Worm (Caenorhabditis elegans) whole organism, L1 larva: Measurements from ENCODE around the gene F18E9.7.

Experiments used
- C34B4.2 ChIP-seq: sonication (generic microtip); optimal IDR thresholded peaks from 2 replicates; lab custom pipeline; 2017; ENCODE audit warnings: mild to moderate bottlenecking, missing genetic modification characterization, missing compliant biosample characterization
- Y116A8C.19 ChIP-seq: sonication (generic microtip); optimal IDR thresholded peaks from 2 replicates; lab custom pipeline; 2016; ENCODE audit warnings: missing compliant biosample characterization, missing genetic modification characterization, borderline replicate concordance
- alr-1 ChIP-seq: fragments of 200-800 bp; sonication (Bioruptor generic); optimal IDR thresholded peaks from 2 replicates; lab custom pipeline; 2018; ENCODE audit warnings: borderline replicate concordance, mild to moderate bottlenecking, missing genetic modification characterization, missing compliant biosample characterization
- ama-1 ChIP-seq: fragments of 150-350 bp; optimal IDR thresholded peaks from 2 replicates; lab custom pipeline; 2014
- blmp-1 ChIP-seq: fragments of 150-350 bp; optimal IDR thresholded peaks from 2 replicates; lab custom pipeline; 2014; ENCODE audit warnings: missing biosample characterization, missing genetic modification characterization
- ceh-8 ChIP-seq: fragments of 200-800 bp; sonication (Bioruptor generic); optimal IDR thresholded peaks from 2 replicates; lab custom pipeline; 2018; ENCODE audit warnings: mild to moderate bottlenecking, missing genetic modification characterization, moderate library complexity, missing compliant biosample characterization
- ceh-88 ChIP-seq: fragments of 200-800 bp; sonication (Bioruptor generic); IDR thresholded peaks from 2 replicates; pipeline ENCODE4 v1.3.6; 2022; ENCODE audit warnings: missing genetic modification characterization, missing compliant biosample characterization
- ceh-90 ChIP-seq: sonication (generic microtip); optimal IDR thresholded peaks from 2 replicates; lab custom pipeline; 2016; ENCODE audit warnings: missing genetic modification characterization, missing compliant biosample characterization
- dpl-1 ChIP-seq, 3 experiments: fragments of 150-350 bp in 2 of 3; sonication (generic microtip) in 1 of 3; optimal IDR thresholded peaks; 2 replicates each; lab custom pipeline; 2014 to 2017; ENCODE audit warnings: missing biosample characterization in 3 of 3, missing genetic modification characterization in 3 of 3, missing genetic modification reagents in 3 of 3
- efl-3 ChIP-seq: fragments of 200-800 bp; sonication (Bioruptor generic); optimal IDR thresholded peaks from 2 replicates; lab custom pipeline; 2018; ENCODE audit warnings: mild to moderate bottlenecking, missing genetic modification characterization, missing compliant biosample characterization
- egl-13 ChIP-seq: sonication (generic microtip); optimal IDR thresholded peaks from 2 replicates; lab custom pipeline; 2016; ENCODE audit warnings: missing genotype, missing genetic modification reagents, missing genetic modification characterization, missing compliant biosample characterization
- elt-2 ChIP-seq: sonication (generic microtip); optimal IDR thresholded peaks from 2 replicates; lab custom pipeline; 2016; ENCODE audit warnings: missing genetic modification characterization, mild to moderate bottlenecking, inconsistent platforms, missing compliant biosample characterization, missing genetic modification reagents
- elt-3 ChIP-seq, 6 experiments: fragments of 150-350 bp in 1 of 6; sonication (generic microtip); optimal IDR thresholded peaks; 2 replicates each; lab custom pipeline; 2017 to 2018; ENCODE audit warnings: missing biosample characterization in 6 of 6, missing genetic modification characterization in 6 of 6, inconsistent platforms in 1 of 6
- ets-5 ChIP-seq: fragments of 200-800 bp; sonication (Bioruptor generic); IDR thresholded peaks from 2 replicates; pipeline ENCODE4 v1.3.6; 2022; ENCODE audit warnings: missing genetic modification characterization, missing compliant biosample characterization
- fkh-10 ChIP-seq: sonication (generic microtip); optimal IDR thresholded peaks from 2 replicates; lab custom pipeline; 2017; ENCODE audit warnings: missing biosample characterization, missing genetic modification reagents, missing genetic modification characterization
- fkh-8 ChIP-seq: sonication (generic microtip); optimal IDR thresholded peaks from 2 replicates; lab custom pipeline; 2016; ENCODE audit warnings: mild to moderate bottlenecking, missing genetic modification characterization, missing compliant biosample characterization
- hlh-17 ChIP-seq: fragments of 200-800 bp; sonication (Bioruptor generic); optimal IDR thresholded peaks from 2 replicates; lab custom pipeline; 2018; ENCODE audit warnings: missing genetic modification characterization, mild to moderate bottlenecking, missing compliant biosample characterization, moderate library complexity, borderline replicate concordance
- hlh-4 ChIP-seq: sonication (generic microtip); optimal IDR thresholded peaks from 2 replicates; lab custom pipeline; 2016; ENCODE audit warnings: mild to moderate bottlenecking, missing genetic modification characterization, missing compliant biosample characterization
- lin-13 ChIP-seq: fragments of 150-350 bp; optimal IDR thresholded peaks from 2 replicates; lab custom pipeline; 2014; ENCODE audit warnings: missing biosample characterization, missing genetic modification reagents, missing genetic modification characterization
- lin-14 ChIP-seq: fragments of 200-800 bp; sonication (Bioruptor generic); optimal IDR thresholded peaks from 2 replicates; lab custom pipeline; 2018; ENCODE audit warnings: mild to moderate bottlenecking, missing genetic modification characterization, moderate library complexity, missing compliant biosample characterization
- lin-15B ChIP-seq: fragments of 150-350 bp; sonication (generic microtip); optimal IDR thresholded peaks from 3 replicates; lab custom pipeline; 2014; ENCODE audit warnings: missing biosample characterization, missing genetic modification characterization
- lin-35 ChIP-seq, 2 experiments: fragments of 150-350 bp; optimal IDR thresholded peaks; 2 replicates each; lab custom pipeline; 2014; ENCODE audit warnings: missing biosample characterization in 2 of 2, missing genetic modification characterization in 2 of 2, missing genetic modification reagents in 2 of 2
- lsy-2 ChIP-seq, 2 experiments: fragments of 150-350 bp; optimal IDR thresholded peaks; 2 replicates each; lab custom pipeline; 2014; ENCODE audit warnings: missing biosample characterization in 2 of 2, missing genetic modification characterization in 2 of 2
- mdl-1 ChIP-seq, 2 experiments: fragments of 150-350 bp; optimal IDR thresholded peaks; 2 replicates each; lab custom pipeline; 2014 to 2017; ENCODE audit warnings: missing biosample characterization in 2 of 2, missing genetic modification characterization in 2 of 2, inconsistent platforms in 1 of 2
- nhr-12 ChIP-seq: sonication (generic microtip); optimal IDR thresholded peaks from 2 replicates; lab custom pipeline; 2017; ENCODE audit warnings: missing biosample characterization, missing genetic modification characterization
- nhr-19 ChIP-seq: fragments of 200-800 bp; sonication (Bioruptor generic); conservative IDR thresholded peaks from 2 replicates; pipeline ENCODE4 v1.3.6; 2022; ENCODE audit warnings: missing genetic modification characterization, missing compliant biosample characterization
- nhr-237 ChIP-seq: fragments of 150-350 bp; optimal IDR thresholded peaks from 2 replicates; lab custom pipeline; 2014; ENCODE audit warnings: missing biosample characterization, missing genetic modification characterization
- nhr-47 ChIP-seq: sonication (generic microtip); optimal IDR thresholded peaks from 2 replicates; lab custom pipeline; 2016; ENCODE audit warnings: mild to moderate bottlenecking, missing genetic modification characterization, moderate library complexity, missing compliant biosample characterization
- nhr-71 ChIP-seq: sonication (generic microtip); optimal IDR thresholded peaks from 2 replicates; lab custom pipeline; 2016; ENCODE audit warnings: mild to moderate bottlenecking, missing genetic modification characterization, moderate library complexity, missing compliant biosample characterization
- nhr-76 ChIP-seq: sonication (generic microtip); optimal IDR thresholded peaks from 2 replicates; lab custom pipeline; 2017; ENCODE audit warnings: missing biosample characterization, missing genetic modification characterization
- nhr-77 ChIP-seq: fragments of 150-350 bp; optimal IDR thresholded peaks from 2 replicates; lab custom pipeline; 2014; ENCODE audit warnings: missing biosample characterization, missing genetic modification characterization
- nhr-84 ChIP-seq: sonication (generic microtip); optimal IDR thresholded peaks from 2 replicates; lab custom pipeline; 2017; ENCODE audit warnings: missing biosample characterization, missing genetic modification characterization
- nhr-85 ChIP-seq: sonication (generic microtip); peaks from one replicate; lab custom pipeline; 2016; ENCODE audit warnings: missing genetic modification characterization, inconsistent platforms, missing compliant biosample characterization
- pqm-1 ChIP-seq: sonication (generic microtip); optimal IDR thresholded peaks from 3 replicates; lab custom pipeline; 2017; ENCODE audit warnings: missing biosample characterization, missing genetic modification characterization
- rnt-1 ChIP-seq: sonication (generic microtip); optimal IDR thresholded peaks from 2 replicates; lab custom pipeline; 2016; ENCODE audit warnings: mild to moderate bottlenecking, missing genetic modification characterization, moderate library complexity, missing compliant biosample characterization
- skn-1 ChIP-seq: fragments of 150-350 bp; optimal IDR thresholded peaks from 2 replicates; lab custom pipeline; 2014; ENCODE audit warnings: missing biosample characterization, missing genetic modification characterization
- snpc-4 ChIP-seq: fragments of 150-350 bp; optimal IDR thresholded peaks from 2 replicates; lab custom pipeline; 2014; ENCODE audit warnings: missing biosample characterization, missing genetic modification characterization
- tbx-2 ChIP-seq: sonication (generic microtip); optimal IDR thresholded peaks from 2 replicates; lab custom pipeline; 2016; ENCODE audit warnings: missing genetic modification characterization, missing compliant biosample characterization
- unc-130 ChIP-seq: fragments of 150-350 bp; optimal IDR thresholded peaks from 2 replicates; lab custom pipeline; 2017; ENCODE audit warnings: missing biosample characterization, missing genetic modification characterization, inconsistent platforms
- unc-30 ChIP-seq: sonication (generic microtip); optimal IDR thresholded peaks from 2 replicates; lab custom pipeline; 2017; ENCODE audit warnings: missing biosample characterization, missing genetic modification characterization
- unc-86 ChIP-seq: sonication (generic microtip); optimal IDR thresholded peaks from 2 replicates; lab custom pipeline; 2016; ENCODE audit warnings: missing genetic modification characterization, missing compliant biosample characterization
- unc-98 ChIP-seq: fragments of 200-800 bp; sonication (Bioruptor generic); IDR thresholded peaks from 2 replicates; pipeline ENCODE4 v1.3.6; 2022; ENCODE audit warnings: missing genetic modification characterization, missing compliant biosample characterization
- vab-15 ChIP-seq: sonication (generic microtip); optimal IDR thresholded peaks from 2 replicates; lab custom pipeline; 2017; ENCODE audit warnings: missing genotype, mild to moderate bottlenecking, missing genetic modification characterization, missing compliant biosample characterization
- zag-1 ChIP-seq: fragments of 150-350 bp; optimal IDR thresholded peaks from 2 replicates; lab custom pipeline; 2014; ENCODE audit warnings: missing biosample characterization, missing genetic modification characterization
- zip-4 ChIP-seq: fragments of 200-800 bp; sonication (Bioruptor generic); optimal IDR thresholded peaks from 2 replicates; lab custom pipeline; 2018; ENCODE audit warnings: mild to moderate bottlenecking, missing genetic modification characterization, moderate library complexity, missing compliant biosample characterization
- ztf-11 ChIP-seq, 2 experiments: sonication (generic microtip); optimal IDR thresholded peaks; 2 replicates each; lab custom pipeline; 2016 to 2017; ENCODE audit warnings: missing genetic modification characterization in 2 of 2, missing biosample characterization in 1 of 2, missing compliant biosample characterization in 1 of 2

F18E9.7 gene

DNA sequence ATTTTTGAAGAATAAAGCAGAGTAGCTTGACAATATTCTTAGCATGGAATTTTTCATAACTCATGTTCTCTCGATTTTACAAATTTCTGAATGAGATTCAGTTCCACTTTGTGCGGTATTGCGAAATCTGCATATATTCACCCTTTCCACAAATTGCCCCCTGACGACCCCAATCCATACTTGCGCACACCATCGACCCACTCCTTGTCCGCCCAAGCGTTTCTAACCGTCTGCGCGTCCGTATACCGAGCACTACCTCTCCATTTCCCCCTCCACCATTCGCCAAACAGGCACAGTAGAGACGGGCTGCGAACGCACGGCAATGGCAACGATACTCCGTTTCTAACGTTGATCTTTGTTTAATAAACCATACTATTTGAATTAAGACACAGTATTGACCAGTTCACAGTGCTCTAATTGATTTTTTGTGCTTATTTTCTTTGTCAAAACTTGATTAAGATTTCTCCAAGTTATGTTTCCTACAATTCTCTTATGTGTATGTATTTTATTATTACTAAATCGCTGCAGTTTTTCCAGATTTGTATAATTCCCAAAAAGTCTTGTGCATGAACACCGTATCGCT lies 40.8 kb downstream of the F18E9.7 start, which contains the start of gene utx-1 (continued):
- TF ChIP-seq hlh-17 (GFP tag; lab: Kevin White, UChicago), result no peak
- TF ChIP-seq nhr-77 (tag; lab: Kevin White, UChicago), result no peak
- TF ChIP-seq snpc-4, result no peak
- TF ChIP-seq elt-3 (tag; optimal IDR thresholded peaks at IDR 0.05; lab: Kevin White, UChicago), result no peak
- no peak for TF ChIP-seq ceh-88 (GFP tag; lab: Robert Waterston, UW)
- peak in 1 of 2 experiments; percentile 29 for TF ChIP-seq lsy-2 (tag; optimal IDR thresholded peaks at IDR 0.05; lab: Kevin White, UChicago)
- TF ChIP-seq pqm-1 (tag; lab: Kevin White, UChicago), result no peak
- no peak for TF ChIP-seq alr-1 (tag; lab: Kevin White, UChicago)
- TF ChIP-seq unc-86 (tag; lab: Kevin White, UChicago), result peak; percentile 13
- peak; percentile 59 for TF ChIP-seq lin-14 (GFP tag; lab: Kevin White, UChicago)
- TF ChIP-seq fkh-8 (tag; lab: Kevin White, UChicago), result peak; percentile 26
- TF ChIP-seq rnt-1, result peak; percentile 33
- TF ChIP-seq nhr-237 (tag; lab: Kevin White, UChicago), result no peak
- no peak for TF ChIP-seq nhr-84 (tag; lab: Kevin White, UChicago)
- peak; percentile 55 for TF ChIP-seq nhr-85 (tag; lab: Kevin White, UChicago)
- TF ChIP-seq unc-130, result no peak
- no peak for TF ChIP-seq zag-1 (tag; lab: Kevin White, UChicago)
- peak in 1 of 2 experiments; percentile 12 for TF ChIP-seq mdl-1 (tag; optimal IDR thresholded peaks at IDR 0.05; lab: Kevin White, UChicago)
- TF ChIP-seq unc-98 (GFP tag; lab: Robert Waterston, UW), result no peak
- TF ChIP-seq tbx-2, result no peak
- no peak for TF ChIP-seq ets-5 (GFP tag; lab: Robert Waterston, UW)
- no peak for TF ChIP-seq ceh-8 (GFP tag; lab: Kevin White, UChicago)
- TF ChIP-seq lin-35 (GFP tag; optimal IDR thresholded peaks at IDR 0.05; lab: Kevin White, UChicago), result peak; percentile 15 to 48
- TF ChIP-seq ztf-11 (tag; optimal IDR thresholded peaks at IDR 0.05; lab: Kevin White, UChicago), result peak in 1 of 2 experiments; percentile 37
- TF ChIP-seq C34B4.2 (tag; lab: Kevin White, UChicago), result no peak
- no peak for TF ChIP-seq Y116A8C.19 (tag; lab: Kevin White, UChicago)
- TF ChIP-seq lin-15B, result no peak
- TF ChIP-seq efl-3 (GFP tag; lab: Kevin White, UChicago), result no peak

DNA sequence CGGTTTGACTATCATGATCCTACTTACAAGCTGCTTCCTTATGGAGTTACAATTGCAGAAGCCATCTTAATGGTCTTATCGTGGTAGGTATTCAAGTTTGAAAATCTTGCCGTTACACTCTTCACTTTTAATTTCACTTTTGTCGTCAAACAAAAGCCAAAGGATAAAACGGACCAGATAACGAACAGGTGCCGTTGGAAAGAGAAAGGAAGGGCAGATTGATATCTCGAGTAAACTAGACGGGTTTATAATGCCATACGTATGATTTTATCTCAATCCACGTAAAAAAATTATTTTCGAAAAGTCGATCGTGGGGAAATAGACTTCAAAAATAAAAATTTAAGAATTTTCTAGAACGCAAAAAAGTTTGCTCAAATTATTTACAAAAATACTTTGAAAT lies 43.5 kb downstream of the F18E9.7 start:
- TF ChIP-seq dpl-1 (GFP tag; optimal IDR thresholded peaks at IDR 0.05; lab: Kevin White, UChicago), result no peak
- no peak for TF ChIP-seq vab-15 (tag; lab: Kevin White, UChicago)
- peak; percentile 76 for TF ChIP-seq blmp-1 (tag; lab: Kevin White, UChicago)
- TF ChIP-seq nhr-47 (tag; lab: Kevin White, UChicago), result no peak
- TF ChIP-seq nhr-71 (tag; lab: Kevin White, UChicago), result no peak
- no peak for TF ChIP-seq snpc-4

DNA sequence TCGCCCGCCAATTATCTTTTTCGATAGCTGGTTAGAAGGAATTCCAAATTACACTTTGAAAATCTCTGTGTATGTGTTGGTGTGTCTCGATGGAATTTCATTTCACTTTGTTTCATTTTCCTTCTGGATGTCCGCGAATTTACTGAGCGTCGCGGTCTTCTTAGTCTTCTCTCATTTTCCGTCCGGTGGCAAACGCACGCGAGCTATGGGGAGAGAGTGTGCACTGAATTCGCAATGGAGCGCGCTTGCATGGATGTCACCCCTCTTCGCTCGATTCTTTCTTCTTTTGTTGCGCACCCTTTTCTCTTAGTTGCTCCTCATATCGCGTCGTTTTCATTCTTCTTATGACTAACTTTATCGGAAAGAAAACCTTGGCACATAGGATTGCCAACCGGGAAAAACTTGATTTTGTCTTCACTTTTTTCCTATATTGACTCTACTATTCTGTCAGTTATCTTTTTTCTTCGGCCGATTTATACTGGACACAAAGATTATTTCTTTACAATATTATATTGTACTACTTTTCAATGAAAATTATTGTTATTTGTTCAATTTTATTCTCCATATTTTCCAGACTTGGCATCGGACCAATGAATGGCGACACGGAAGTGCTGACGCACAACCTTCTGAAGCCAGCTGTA lies 45.7 kb downstream of the F18E9.7 start, which contains the start of gene dhhc-14:
TSS of gene dhhc-14 (plus strand) at position 591 of the 641 bp plus-strand sequence.
- TF ChIP-seq nhr-76 (tag; lab: Kevin White, UChicago) (no peak), ama-1 (no peak), elt-2 (tag; lab: Kevin White, UChicago) (no peak), skn-1 (tag; lab: Kevin White, UChicago) (no peak), mdl-1 (tag; optimal IDR thresholded peaks at IDR 0.05; lab: Kevin White, UChicago) (peak in 1 of 2 experiments; percentile 67), zip-4 (GFP tag; lab: Kevin White, UChicago) (no peak), nhr-71 (tag; lab: Kevin White, UChicago) (peak; percentile 66), egl-13 (tag; lab: Kevin White, UChicago) (no peak), alr-1 (tag; lab: Kevin White, UChicago) (no peak), hlh-4 (no peak), fkh-10 (GFP tag; lab: Kevin White, UChicago) (no peak), lin-15B (no peak), unc-30 (no peak), hlh-17 (GFP tag; lab: Kevin White, UChicago) (no peak), tbx-2 (peak; percentile 32), nhr-19 (GFP tag; lab: Robert Waterston, UW) (peak; percentile 33; the same call in 1 of the 2 replicates), vab-15 (tag; lab: Kevin White, UChicago) (no peak), nhr-12 (tag; lab: Kevin White, UChicago) (no peak), Y116A8C.19 (tag; lab: Kevin White, UChicago) (no peak), lin-13 (GFP tag; lab: Kevin White, UChicago) (peak; percentile 38), blmp-1 (tag; lab: Kevin White, UChicago) (peak; percentile 48), ceh-90 (tag; lab: Kevin White, UChicago) (no peak), dpl-1 (GFP tag; optimal IDR thresholded peaks at IDR 0.05; lab: Kevin White, UChicago) (peak in 2 of 3 experiments; percentile 7 to 47)
